Fruit fly (Drosophila melanogaster): Measurements from ENCODE around the gene CG14635.
A peak's percentile ranks its signal among the peaks of the same experiment; 100 is the strongest.

CG14635 gene

DNA sequence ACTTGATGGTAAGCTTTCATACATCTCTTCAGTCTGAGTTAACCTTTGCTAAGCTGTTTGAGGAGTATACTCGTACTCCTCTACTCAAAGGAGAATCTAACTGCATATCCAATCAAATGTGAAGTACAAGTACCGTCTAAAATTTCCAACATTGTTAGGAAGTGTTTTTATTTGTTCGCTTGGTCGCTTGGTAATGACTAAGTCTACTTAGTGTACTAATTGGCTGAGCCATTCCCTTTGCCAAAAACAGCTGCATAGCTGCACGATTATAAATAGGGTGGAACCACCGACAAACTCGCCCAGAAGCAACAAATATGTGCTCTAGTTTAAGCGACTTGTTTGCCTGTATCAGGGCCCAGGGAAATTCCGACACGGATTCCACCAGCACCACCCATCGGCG, at the start of gene CG14635:
Gene CG14635 (plus strand): TSS at position 301 of the 400 bp plus-strand sequence.
- no peak for TF ChIP-seq CG8319 (GFP tag; optimal IDR thresholded peaks at IDR 0.05)
- TF ChIP-seq ss (GFP tag; optimal IDR thresholded peaks at IDR 0.05) = no peak
- TF ChIP-seq CG31627 (GFP tag; optimal IDR thresholded peaks at IDR 0.05) = no peak
- TF ChIP-seq svp (GFP tag) = no peak
- no peak for TF ChIP-seq acj6 (GFP tag; optimal IDR thresholded peaks at IDR 0.05)
- TF ChIP-seq esn (GFP tag; optimal IDR thresholded peaks at IDR 0.05) = no peak

dm6 chrX:796397-796989, 48.1 kb upstream of the CG14635 start:
- TF ChIP-seq topi (GFP tag; optimal IDR thresholded peaks at IDR 0.05) = peak; percentile 7
- peak; percentile 58 for TF ChIP-seq Sox14 (GFP tag; optimal IDR thresholded peaks at IDR 0.05)
- TF ChIP-seq CG6276 (GFP tag; optimal IDR thresholded peaks at IDR 0.05) = no peak
- TF ChIP-seq CG10669 (GFP tag; optimal IDR thresholded peaks at IDR 0.05) = no peak
- peak; percentile 34 for TF ChIP-seq CG6808 (GFP tag; optimal IDR thresholded peaks at IDR 0.05)
- TF ChIP-seq CG10631 (GFP tag; optimal IDR thresholded peaks at IDR 0.05) = no peak
- TF ChIP-seq Lpt (GFP tag; optimal IDR thresholded peaks at IDR 0.05) = no peak
- TF ChIP-seq vri (GFP tag; optimal IDR thresholded peaks at IDR 0.05) = peak; percentile 91
- no peak for TF ChIP-seq Hr39 (GFP tag; optimal IDR thresholded peaks at IDR 0.05)
- peak; percentile 42 for TF ChIP-seq Sox102F (GFP tag; optimal IDR thresholded peaks at IDR 0.05)
- TF ChIP-seq Eip75B (GFP tag; optimal IDR thresholded peaks at IDR 0.05) = peak; percentile 36
- TF ChIP-seq CG3919 (GFP tag; optimal IDR thresholded peaks at IDR 0.05) = peak; percentile 35
- TF ChIP-seq CG4318 (GFP tag; optimal IDR thresholded peaks at IDR 0.05) = no peak
- no peak for TF ChIP-seq salr (GFP tag; optimal IDR thresholded peaks at IDR 0.05)
- TF ChIP-seq net (GFP tag; optimal IDR thresholded peaks at IDR 0.05) = no peak
- peak; percentile 59 for TF ChIP-seq dsx (GFP tag; optimal IDR thresholded peaks at IDR 0.05; ENCODE audit: poor library complexity, severe bottlenecking)
- peak; percentile 6 for TF ChIP-seq Smox (GFP tag; optimal IDR thresholded peaks at IDR 0.05)
- TF ChIP-seq Eip78C (GFP tag) = peak; percentile 66
- TF ChIP-seq CG1621 (tag; optimal IDR thresholded peaks at IDR 0.05) = peak; percentile 24
- peak in 1 of 2 experiments; percentile 42 for TF ChIP-seq ss (GFP tag; optimal IDR thresholded peaks at IDR 0.05)
- TF ChIP-seq CG6792 (GFP tag; optimal IDR thresholded peaks at IDR 0.05) = peak; percentile 1
- TF ChIP-seq esn (GFP tag; optimal IDR thresholded peaks at IDR 0.05) = peak; percentile 46
- no peak for TF ChIP-seq cyc (GFP tag; optimal IDR thresholded peaks at IDR 0.05)
- peak; percentile 91 for TF ChIP-seq svp (GFP tag)
- TF ChIP-seq CG7368 (GFP tag; optimal IDR thresholded peaks at IDR 0.05) = no peak
- TF ChIP-seq CG3032 (tag; optimal IDR thresholded peaks at IDR 0.05) = no peak
- TF ChIP-seq Ets96B (tag; optimal IDR thresholded peaks at IDR 0.05) = no peak
- TF ChIP-seq eg (GFP tag; IDR thresholded peaks at IDR 0.05) = 0 out of 3 replicates have a peak, but pooled peaks have one; percentile 10
- TF ChIP-seq CG15336 (GFP tag; IDR thresholded peaks at IDR 0.05) = peak; percentile 9; the same call in 1 of the 2 replicates

DNA sequence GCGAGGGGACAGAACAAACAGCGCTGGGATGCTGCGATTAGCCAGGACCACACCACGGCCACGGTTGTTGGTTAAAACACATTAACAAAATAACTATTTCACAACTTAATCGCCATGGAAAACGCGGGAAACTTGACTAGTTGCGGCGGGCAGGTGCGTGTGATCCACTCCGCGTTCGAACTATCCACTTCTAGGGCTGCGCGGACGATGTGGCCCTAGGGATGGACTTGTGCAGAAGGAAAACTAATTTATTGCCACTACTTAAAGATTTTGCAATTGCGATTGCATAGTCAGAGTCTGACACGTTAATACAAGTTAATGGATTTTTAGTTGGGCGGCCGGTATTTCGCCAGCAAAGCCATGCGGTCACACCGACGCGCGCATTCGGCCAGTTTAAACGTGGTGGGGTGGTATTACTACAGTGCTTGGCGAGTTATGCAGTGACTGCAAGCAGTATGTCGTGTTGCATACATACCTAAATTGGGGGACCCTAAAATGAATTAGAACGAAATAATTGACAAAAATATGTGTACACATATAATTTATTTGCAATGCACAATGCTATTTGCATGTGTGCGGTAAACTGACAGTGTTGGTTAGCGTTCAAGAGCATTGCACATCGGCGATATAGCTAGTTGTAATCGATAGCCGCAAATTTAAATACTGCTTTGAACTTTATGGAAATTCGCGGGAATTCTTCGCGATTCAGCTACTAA, 43.3 kb upstream of the CG14635 start, which contains the start of gene Rbf:
Gene Rbf (minus strand): TSS at position 323 of the 716 bp plus-strand sequence.
- no peak for TF ChIP-seq Hr38 (GFP tag; optimal IDR thresholded peaks at IDR 0.05)
- no peak for TF ChIP-seq esn (GFP tag; optimal IDR thresholded peaks at IDR 0.05)
- TF ChIP-seq fkh (GFP tag; optimal IDR thresholded peaks at IDR 0.05) = no peak
- TF ChIP-seq OdsH (GFP tag; optimal IDR thresholded peaks at IDR 0.05) = no peak
- TF ChIP-seq cyc (GFP tag; optimal IDR thresholded peaks at IDR 0.05) = peak; percentile 6
- no peak for TF ChIP-seq vri (GFP tag; optimal IDR thresholded peaks at IDR 0.05)
- no peak for TF ChIP-seq CG4318 (GFP tag; optimal IDR thresholded peaks at IDR 0.05)
- no peak for TF ChIP-seq Gug (GFP tag; IDR thresholded peaks at IDR 0.05)
- TF ChIP-seq CG6808 (GFP tag; optimal IDR thresholded peaks at IDR 0.05) = peak; percentile 6
- no peak for TF ChIP-seq CG8119 (GFP tag; IDR thresholded peaks at IDR 0.05)
- no peak for TF ChIP-seq Ets21C (GFP tag; optimal IDR thresholded peaks at IDR 0.05)
- TF ChIP-seq ss (GFP tag; optimal IDR thresholded peaks at IDR 0.05) = no peak
- TF ChIP-seq spab (GFP tag; optimal IDR thresholded peaks at IDR 0.05) = no peak
- peak; percentile 1 for TF ChIP-seq CG10631 (GFP tag; optimal IDR thresholded peaks at IDR 0.05)
- no peak for TF ChIP-seq CG32006 (GFP tag; optimal IDR thresholded peaks at IDR 0.05)
- no peak for TF ChIP-seq CG6792 (GFP tag; optimal IDR thresholded peaks at IDR 0.05)
- no peak for TF ChIP-seq CG15336 (GFP tag; IDR thresholded peaks at IDR 0.05)
- no peak for TF ChIP-seq pdm3 (GFP tag; optimal IDR thresholded peaks at IDR 0.05)
- peak; percentile 18 for TF ChIP-seq topi (GFP tag; optimal IDR thresholded peaks at IDR 0.05)
- TF ChIP-seq CG9139 (GFP tag; optimal IDR thresholded peaks at IDR 0.05) = no peak
- TF ChIP-seq achi (GFP tag; optimal IDR thresholded peaks at IDR 0.05) = no peak
- no peak for TF ChIP-seq CG8319 (GFP tag; optimal IDR thresholded peaks at IDR 0.05)
- peak; percentile 12 for TF ChIP-seq CG31627 (GFP tag; optimal IDR thresholded peaks at IDR 0.05)
- no peak for TF ChIP-seq net (GFP tag; optimal IDR thresholded peaks at IDR 0.05)
- TF ChIP-seq Sox15 (GFP tag; optimal IDR thresholded peaks at IDR 0.05) = no peak
- TF ChIP-seq CG3919 (GFP tag; optimal IDR thresholded peaks at IDR 0.05) = peak; percentile 13
- TF ChIP-seq CG7368 (GFP tag; optimal IDR thresholded peaks at IDR 0.05) = no peak
- no peak for TF ChIP-seq eg (GFP tag; IDR thresholded peaks at IDR 0.05)
- TF ChIP-seq acj6 (GFP tag; optimal IDR thresholded peaks at IDR 0.05) = no peak

Measured in whole organism, prepupa.